Fruit fly (Drosophila melanogaster) whole organism, adult: Measurements from ENCODE around the gene bam.

Experiments
- CG14711 ChIP-seq: fragments of 200-800 bp; sonication (Bioruptor generic); optimal IDR thresholded peaks from 2 replicates; lab custom pipeline; 2018; ENCODE audit warnings: missing biosample characterization, mild to moderate bottlenecking, missing genetic modification characterization, moderate library complexity
- Clk ChIP-seq: fragments of 200-800 bp; sonication (Bioruptor generic); optimal IDR thresholded peaks from 2 replicates; lab custom pipeline; 2017; ENCODE audit warnings: missing biosample characterization, missing genetic modification characterization
- kay ChIP-seq: fragments of 200-800 bp; sonication (Bioruptor generic); peaks from one replicate; lab custom pipeline; 2016; ENCODE audit warnings: missing biosample characterization, missing genetic modification characterization, borderline replicate concordance
- pad ChIP-seq: fragments of 200-800 bp; sonication (Bioruptor generic); optimal IDR thresholded peaks from 3 replicates; lab custom pipeline; 2017; ENCODE audit warnings: missing biosample characterization, missing genetic modification characterization, mild to moderate bottlenecking, moderate library complexity, missing genetic modification reagents
- tj ChIP-seq: fragments of 200-800 bp; sonication (Bioruptor generic); optimal IDR thresholded peaks from 3 replicates; lab custom pipeline; 2017; ENCODE audit warnings: missing biosample characterization, mild to moderate bottlenecking, missing genetic modification characterization, moderate library complexity

DNA sequence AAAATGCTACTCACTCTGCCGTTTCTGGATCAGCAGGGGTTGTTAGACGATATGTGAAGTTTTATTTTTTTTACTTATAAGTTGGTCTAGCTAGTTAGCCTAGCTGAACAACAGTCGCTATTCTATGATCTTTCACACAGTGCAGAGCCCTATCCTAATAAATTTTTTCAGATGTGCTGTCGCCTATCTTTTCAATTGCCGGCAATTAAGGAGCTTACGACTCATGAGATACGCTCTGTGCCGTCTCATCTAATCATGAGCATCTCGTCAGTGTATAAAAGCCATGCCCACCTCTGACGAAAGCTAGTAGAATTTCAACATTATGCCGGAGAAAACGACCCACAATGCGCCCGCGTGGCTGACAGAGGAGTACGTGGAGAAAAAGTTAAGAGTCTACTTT is 25.0 kb upstream of the bam start, which contains the start of the genes CG11889 and CG11891:
- TF ChIP-seq pad (GFP tag; lab: Kevin White, UChicago) (no peak), CG14711 (tag; lab: Kevin White, UChicago) (no peak), tj (no peak), kay (no peak), Clk (no peak)
